Worm (Caenorhabditis elegans) whole organism, midembryonic: ENCODE results near the gene nhr-267.

Experiments
- T22C8.4 ChIP-seq: fragments of 200-800 bp; sonication (Bioruptor generic); IDR thresholded peaks from 2 replicates; pipeline ENCODE4 v1.3.6; 2022; ENCODE audit warnings: missing genetic modification characterization, missing compliant biosample characterization
- cog-1 ChIP-seq: sonication (generic microtip); optimal IDR thresholded peaks from 2 replicates; lab custom pipeline; 2016; ENCODE audit warnings: missing genetic modification characterization, missing compliant biosample characterization
- flt-1 ChIP-seq: fragments of 200-800 bp; sonication (Bioruptor generic); IDR thresholded peaks from 2 replicates; pipeline ENCODE4 v1.3.6; 2022; ENCODE audit warnings: missing genetic modification characterization, missing compliant biosample characterization
- klf-2 ChIP-seq: fragments of 200-800 bp; sonication (Bioruptor generic); conservative IDR thresholded peaks from 2 replicates; pipeline ENCODE4 v1.3.6; 2022; ENCODE audit warnings: missing genetic modification reagents, missing genetic modification characterization, missing compliant biosample characterization
- med-1 ChIP-seq: sonication (generic microtip); optimal IDR thresholded peaks from 2 replicates; lab custom pipeline; 2017; ENCODE audit warnings: missing genetic modification characterization, mild to moderate bottlenecking, missing compliant biosample characterization, antibody characterized with exemption, missing genetic modification reagents; ENCODE audit not compliant: insufficient read depth
- ref-1 ChIP-seq: fragments of 200-800 bp; sonication (Bioruptor generic); conservative IDR thresholded peaks from 2 replicates; pipeline ENCODE4 v1.3.6; 2022; ENCODE audit warnings: missing genetic modification reagents, missing genetic modification characterization, missing compliant biosample characterization
- tab-1 ChIP-seq: fragments of 200-800 bp; sonication (Bioruptor generic); IDR thresholded peaks from 2 replicates; pipeline ENCODE4 v1.3.6; 2022; ENCODE audit warnings: missing genetic modification characterization, missing compliant biosample characterization
- ztf-23 ChIP-seq: fragments of 200-800 bp; sonication (Bioruptor generic); IDR thresholded peaks from 2 replicates; pipeline ENCODE4 v1.3.6; 2022; ENCODE audit warnings: missing genetic modification reagents, missing genetic modification characterization, missing compliant biosample characterization
- ztf-29 ChIP-seq: fragments of 200-800 bp; sonication (Bioruptor generic); IDR thresholded peaks from 2 replicates; pipeline ENCODE4 v1.3.6; 2022; ENCODE audit warnings: missing genetic modification reagents, missing genetic modification characterization, missing compliant biosample characterization

The nhr-267 gene

DNA sequence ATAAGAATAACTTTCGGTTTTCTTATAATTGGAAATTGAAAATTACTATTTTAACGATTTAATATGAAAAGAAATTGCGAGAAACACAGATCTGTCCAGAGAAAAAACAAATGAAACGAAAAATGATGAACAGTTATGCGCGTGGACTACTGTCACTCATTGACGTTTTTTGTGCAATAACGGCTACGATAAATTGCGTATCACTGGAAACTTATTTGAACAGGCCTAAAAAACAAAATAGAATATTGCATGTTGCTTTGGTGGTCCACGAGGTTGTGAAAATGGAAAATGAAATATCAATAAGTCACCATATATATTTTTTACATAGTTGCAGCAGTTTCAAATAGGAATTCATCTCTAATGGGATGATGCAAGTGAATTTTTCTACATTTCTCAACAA lies 21.7 kb downstream of the nhr-267 start:
- TF ChIP-seq flt-1 (GFP tag; lab: Robert Waterston, UW) (no peak), ztf-23 (GFP tag; lab: Robert Waterston, UW) (no peak), klf-2 (no peak), cog-1 (no peak), med-1 (GFP tag; lab: Kevin White, UChicago) (no peak), ref-1 (GFP tag; lab: Robert Waterston, UW) (no peak), tab-1 (GFP tag; lab: Robert Waterston, UW) (no peak), T22C8.4 (no peak), ztf-29 (GFP tag; lab: Robert Waterston, UW) (no peak)

DNA sequence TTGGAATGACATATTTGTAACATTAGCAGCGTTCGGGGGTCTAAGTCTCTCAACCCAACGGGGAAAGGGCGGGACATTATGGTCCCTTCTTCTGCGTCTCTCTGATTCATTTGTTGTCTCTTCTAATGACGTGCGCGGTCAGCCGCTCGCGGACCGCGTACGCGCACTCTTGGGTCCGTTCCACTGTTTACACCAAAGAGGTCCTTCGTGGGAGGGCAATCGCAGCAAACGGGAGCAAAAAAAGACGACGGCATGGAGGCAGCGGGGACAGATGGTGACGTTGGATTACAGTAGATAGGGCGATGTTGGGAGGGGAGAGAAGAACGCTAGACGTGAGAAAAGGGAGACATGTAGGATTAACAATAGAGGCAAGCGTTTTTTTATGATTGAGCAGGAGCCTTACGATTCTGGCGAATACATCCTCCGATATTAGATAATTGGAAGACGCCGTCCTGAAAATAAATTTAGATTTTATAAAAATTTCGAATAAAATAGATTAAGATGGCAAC lies 22.3 kb downstream of the nhr-267 start, which contains the start of gene flh-1:
Gene flh-1 (minus strand): TSS at position 459 of the 509 bp plus-strand sequence.
- TF ChIP-seq med-1 (GFP tag; lab: Kevin White, UChicago) (no peak), cog-1 (no peak), T22C8.4 (no peak), tab-1 (GFP tag; lab: Robert Waterston, UW) (peak; percentile 63; the same call in 1 of the 2 replicates), flt-1 (GFP tag; lab: Robert Waterston, UW) (peak; percentile 76), klf-2 (no peak), ztf-23 (GFP tag; lab: Robert Waterston, UW) (no peak), ztf-29 (GFP tag; lab: Robert Waterston, UW) (no peak), ref-1 (GFP tag; lab: Robert Waterston, UW) (no peak)

DNA sequence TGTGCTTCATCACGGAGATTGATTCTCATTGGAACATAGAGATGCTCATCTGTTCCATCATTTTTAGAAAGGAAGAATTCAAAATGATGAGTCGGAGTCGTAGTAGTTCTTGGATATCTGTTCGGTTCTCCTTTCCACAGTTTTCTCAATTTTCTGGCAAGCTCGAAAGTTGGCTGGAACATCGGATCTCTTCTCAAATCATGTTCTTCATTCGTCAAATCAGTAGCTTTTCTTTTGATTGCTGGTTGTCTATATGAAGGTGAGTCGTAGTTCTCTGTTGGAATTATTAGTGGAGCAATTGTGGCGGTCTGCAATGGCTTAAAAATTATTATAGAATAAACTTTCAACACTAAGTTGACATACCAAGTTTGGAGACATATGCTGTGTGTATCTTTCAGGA lies 23.9 kb downstream of the nhr-267 start:
- TF ChIP-seq klf-2 (no peak), med-1 (GFP tag; lab: Kevin White, UChicago) (no peak), tab-1 (GFP tag; lab: Robert Waterston, UW) (no peak)

DNA sequence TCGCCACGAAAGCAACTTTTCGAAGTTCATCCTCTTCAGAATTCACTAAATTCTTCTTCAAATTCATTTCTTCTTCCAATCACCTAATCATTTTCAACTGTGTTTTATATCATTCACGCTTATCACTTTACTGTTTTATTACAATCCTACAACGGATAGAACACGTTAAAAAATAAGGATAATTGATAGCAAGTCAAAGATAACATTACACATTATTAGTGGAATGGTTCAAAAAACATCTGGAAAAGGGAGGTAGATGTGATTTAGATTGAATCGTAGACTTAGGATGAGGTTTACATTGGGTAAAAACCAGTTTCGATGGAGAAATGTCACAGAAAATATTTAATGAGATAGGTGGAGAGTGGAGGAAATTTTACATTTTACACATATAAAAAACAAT lies 24.5 kb downstream of the nhr-267 start, which contains the start of gene col-120:
Gene col-120 (minus strand): TSS at position 101 of the 400 bp plus-strand sequence.
- no peak for TF ChIP-seq T22C8.4
- no peak for TF ChIP-seq klf-2
- TF ChIP-seq ref-1 (GFP tag; lab: Robert Waterston, UW) = no peak
- no peak for TF ChIP-seq flt-1 (GFP tag; lab: Robert Waterston, UW)
- no peak for TF ChIP-seq ztf-29 (GFP tag; lab: Robert Waterston, UW)
- TF ChIP-seq tab-1 (GFP tag; lab: Robert Waterston, UW) = no peak
- no peak for TF ChIP-seq ztf-23 (GFP tag; lab: Robert Waterston, UW)

DNA sequence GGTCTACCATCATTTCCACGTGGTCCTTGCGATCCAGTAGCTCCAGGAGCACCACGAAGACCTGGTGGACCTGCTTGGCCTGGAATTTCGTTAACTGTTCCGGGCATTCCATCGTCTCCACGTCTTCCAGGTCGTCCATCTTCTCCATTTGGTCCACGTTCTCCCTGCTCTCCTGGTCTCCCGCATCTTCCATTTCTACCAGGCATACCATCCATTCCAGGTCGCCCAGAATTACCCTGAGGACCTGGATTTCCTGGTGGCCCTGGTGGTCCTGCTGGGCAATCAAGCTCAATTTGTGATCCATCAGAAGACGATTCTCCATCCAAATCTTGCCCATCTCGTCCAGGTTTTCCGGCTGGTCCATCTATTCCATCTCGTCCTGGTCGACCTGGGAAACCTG lies 25.4 kb downstream of the nhr-267 start:
- no peak for TF ChIP-seq ztf-29 (GFP tag; lab: Robert Waterston, UW)
- TF ChIP-seq ref-1 (GFP tag; lab: Robert Waterston, UW) = no peak
- no peak for TF ChIP-seq klf-2
- TF ChIP-seq ztf-23 (GFP tag; lab: Robert Waterston, UW) = no peak
- TF ChIP-seq cog-1 = no peak

DNA sequence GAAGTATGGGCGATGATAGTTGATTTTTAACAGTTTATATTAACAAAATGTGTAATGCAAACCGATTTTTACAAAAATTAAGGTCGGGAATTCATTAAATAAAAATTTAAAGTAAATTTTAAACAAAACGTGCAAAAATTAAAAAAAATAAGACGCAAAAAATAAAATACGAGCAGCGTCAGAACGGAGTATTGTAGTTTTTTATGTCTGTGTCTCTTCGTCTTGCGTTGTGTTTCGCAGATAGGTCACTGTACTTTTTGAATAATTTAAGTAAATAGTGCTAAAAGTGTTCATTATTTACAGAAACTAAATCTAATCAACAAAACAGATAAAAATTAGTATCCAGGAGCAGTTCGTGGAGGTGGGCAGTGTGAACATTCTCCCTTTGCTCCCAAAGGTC lies 25.9 kb downstream of the nhr-267 start:
- TF ChIP-seq med-1 (GFP tag; lab: Kevin White, UChicago) = no peak
- TF ChIP-seq klf-2 = no peak
- no peak for TF ChIP-seq ztf-23 (GFP tag; lab: Robert Waterston, UW)
- no peak for TF ChIP-seq ztf-29 (GFP tag; lab: Robert Waterston, UW)
- TF ChIP-seq cog-1 = no peak
- TF ChIP-seq T22C8.4 = no peak
- TF ChIP-seq flt-1 (GFP tag; lab: Robert Waterston, UW) = no peak
- TF ChIP-seq ref-1 (GFP tag; lab: Robert Waterston, UW) = no peak
- TF ChIP-seq tab-1 (GFP tag; lab: Robert Waterston, UW) = no peak

DNA sequence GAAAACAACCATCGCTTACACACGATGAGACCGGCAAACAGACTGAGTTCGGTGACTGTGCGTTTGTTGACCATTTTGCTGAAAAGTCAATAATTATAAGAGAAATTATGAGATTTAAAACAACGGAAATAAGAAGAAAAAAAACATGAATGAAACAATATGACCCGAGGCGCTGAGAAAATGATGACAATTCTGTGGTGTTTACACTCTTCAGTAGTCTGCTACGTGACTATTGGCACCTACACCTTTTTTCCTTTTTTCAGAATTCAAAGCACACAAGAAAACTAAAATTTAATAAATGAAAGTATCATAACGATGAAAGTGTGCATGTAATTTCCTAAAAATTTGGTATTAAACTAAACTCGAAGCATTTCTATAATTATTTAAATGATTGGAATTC lies 26.5 kb downstream of the nhr-267 start, which contains the start of gene Y11D7A.10:
Gene Y11D7A.10 (minus strand): TSS at position 82 of the 400 bp plus-strand sequence.
- no peak for TF ChIP-seq med-1 (GFP tag; lab: Kevin White, UChicago)
- TF ChIP-seq flt-1 (GFP tag; lab: Robert Waterston, UW) = no peak
- no peak for TF ChIP-seq tab-1 (GFP tag; lab: Robert Waterston, UW)
- TF ChIP-seq ztf-23 (GFP tag; lab: Robert Waterston, UW) = no peak
- no peak for TF ChIP-seq T22C8.4

DNA sequence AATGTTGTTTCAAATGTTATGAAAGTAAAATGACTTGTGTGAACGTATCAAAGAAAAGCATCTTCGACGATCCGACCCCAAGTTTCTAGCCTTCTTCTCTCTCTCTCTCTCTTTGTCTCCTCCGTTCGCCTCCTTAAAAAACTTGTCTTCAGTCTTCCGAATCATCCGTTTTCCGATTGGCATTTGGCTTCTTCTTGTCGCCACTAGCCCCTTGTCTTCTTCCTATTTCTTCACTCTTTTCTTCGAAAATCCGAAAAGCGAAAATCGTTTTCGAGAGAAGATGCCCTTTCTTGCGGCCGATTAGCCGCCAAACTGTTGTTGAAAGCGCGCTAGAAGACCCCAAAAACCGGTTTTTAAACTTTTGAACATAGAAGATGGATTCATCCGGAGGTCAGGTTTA lies 27.7 kb downstream of the nhr-267 start:
- TF ChIP-seq med-1 (GFP tag; lab: Kevin White, UChicago) = no peak
- TF ChIP-seq T22C8.4 = no peak
- no peak for TF ChIP-seq ztf-23 (GFP tag; lab: Robert Waterston, UW)
- TF ChIP-seq cog-1 = no peak
- TF ChIP-seq klf-2 = no peak
- no peak for TF ChIP-seq flt-1 (GFP tag; lab: Robert Waterston, UW)
- TF ChIP-seq ref-1 (GFP tag; lab: Robert Waterston, UW) = no peak
- no peak for TF ChIP-seq ztf-29 (GFP tag; lab: Robert Waterston, UW)
- TF ChIP-seq tab-1 (GFP tag; lab: Robert Waterston, UW) = no peak

DNA sequence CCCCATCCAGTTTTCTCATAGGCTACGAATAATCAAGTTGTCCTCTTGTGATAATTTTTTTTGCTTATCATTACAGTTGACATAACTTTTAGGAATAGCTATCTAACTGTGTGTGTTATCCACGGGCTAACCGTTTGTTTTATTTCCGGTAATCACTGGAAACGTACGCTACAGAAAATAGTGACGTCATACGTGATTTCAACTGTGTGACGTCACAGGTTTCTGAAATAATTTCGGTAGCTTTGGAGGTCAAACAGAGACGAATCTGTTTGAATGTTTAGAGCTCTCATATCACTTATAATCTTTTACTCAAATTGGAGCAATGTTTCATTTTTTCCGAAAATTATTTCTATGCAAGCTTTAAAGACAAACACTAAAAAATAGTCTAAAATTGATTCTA lies 29.3 kb downstream of the nhr-267 start:
- TF ChIP-seq flt-1 (GFP tag; lab: Robert Waterston, UW) = no peak
- no peak for TF ChIP-seq T22C8.4
- TF ChIP-seq cog-1 = no peak
- TF ChIP-seq med-1 (GFP tag; lab: Kevin White, UChicago) = no peak
- no peak for TF ChIP-seq ztf-23 (GFP tag; lab: Robert Waterston, UW)
- no peak for TF ChIP-seq ref-1 (GFP tag; lab: Robert Waterston, UW)
- no peak for TF ChIP-seq ztf-29 (GFP tag; lab: Robert Waterston, UW)
- TF ChIP-seq tab-1 (GFP tag; lab: Robert Waterston, UW) = no peak
- no peak for TF ChIP-seq klf-2

DNA sequence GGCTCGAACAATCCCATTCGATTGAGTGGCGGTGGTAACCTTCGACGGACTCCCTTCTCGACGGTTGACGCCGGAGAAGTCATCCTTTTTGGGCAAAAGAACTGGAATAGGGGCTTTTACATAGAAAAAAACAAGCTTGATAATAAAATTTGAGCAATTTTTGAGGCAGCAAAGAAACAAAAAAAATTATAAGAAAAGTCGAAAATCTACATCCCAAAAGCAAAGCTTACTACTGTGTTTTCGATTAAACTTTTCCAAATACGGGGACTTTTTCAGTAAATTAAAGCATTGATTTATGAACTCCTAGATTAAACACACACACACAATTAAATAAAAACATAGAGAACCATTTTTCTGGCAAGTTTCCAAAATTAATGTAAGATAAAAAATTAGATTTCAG lies 30.2 kb downstream of the nhr-267 start, which contains the start of gene Y11D7A.9:
Gene Y11D7A.9 (minus strand): TSS at position 101 of the 400 bp plus-strand sequence.
- TF ChIP-seq flt-1 (GFP tag; lab: Robert Waterston, UW) (no peak), med-1 (GFP tag; lab: Kevin White, UChicago) (no peak), ztf-29 (GFP tag; lab: Robert Waterston, UW) (no peak), ref-1 (GFP tag; lab: Robert Waterston, UW) (no peak), cog-1 (no peak), ztf-23 (GFP tag; lab: Robert Waterston, UW) (no peak), klf-2 (no peak), T22C8.4 (no peak), tab-1 (GFP tag; lab: Robert Waterston, UW) (no peak)
